Worm (Caenorhabditis elegans) whole organism, late embryonic: ENCODE data around the gene srg-42.

ENCODE experiments used
- T23F11.4 ChIP-seq: fragments of 200-800 bp; sonication (Bioruptor generic); optimal IDR thresholded peaks from 2 replicates; lab custom pipeline; 2018; ENCODE audit warnings: mild to moderate bottlenecking, missing genetic modification characterization, missing compliant biosample characterization
- ceh-9 ChIP-seq: sonication (generic microtip); optimal IDR thresholded peaks from 2 replicates; lab custom pipeline; 2016; ENCODE audit warnings: mild to moderate bottlenecking, missing genetic modification characterization, inconsistent platforms, missing compliant biosample characterization
- dve-1 ChIP-seq: sonication (generic microtip); optimal IDR thresholded peaks from 2 replicates; lab custom pipeline; 2017; ENCODE audit warnings: antibody characterized with exemption, mild to moderate bottlenecking, missing genetic modification characterization, missing compliant biosample characterization
- hlh-13 ChIP-seq: fragments of 200-800 bp; sonication (Bioruptor generic); optimal IDR thresholded peaks from 2 replicates; lab custom pipeline; 2018; ENCODE audit warnings: mild to moderate bottlenecking, missing genetic modification characterization, missing compliant biosample characterization
- hlh-30 ChIP-seq: sonication (generic microtip); optimal IDR thresholded peaks from 2 replicates; lab custom pipeline; 2017; ENCODE audit warnings: antibody characterized with exemption, missing genetic modification characterization, missing compliant biosample characterization; ENCODE audit not compliant: insufficient read depth
- lim-6 ChIP-seq: sonication (generic microtip); optimal IDR thresholded peaks from 2 replicates; lab custom pipeline; 2016; ENCODE audit warnings: missing genetic modification characterization, missing compliant biosample characterization
- mec-3 ChIP-seq: sonication (generic microtip); optimal IDR thresholded peaks from 2 replicates; lab custom pipeline; 2016; ENCODE audit warnings: borderline replicate concordance, missing genetic modification characterization, missing compliant biosample characterization
- nfya-1 ChIP-seq: sonication (generic microtip); optimal IDR thresholded peaks from 2 replicates; lab custom pipeline; 2017; ENCODE audit warnings: missing genetic modification characterization, mild to moderate bottlenecking, missing compliant biosample characterization, antibody characterized with exemption, moderate library complexity
- nhr-11 ChIP-seq: fragments of 150-350 bp; optimal IDR thresholded peaks from 2 replicates; lab custom pipeline; 2014; ENCODE audit warnings: missing biosample characterization, missing genetic modification characterization
- pha-2 ChIP-seq: sonication (generic microtip); optimal IDR thresholded peaks from 2 replicates; lab custom pipeline; 2017; ENCODE audit warnings: mild to moderate bottlenecking, missing genetic modification characterization, missing compliant biosample characterization
- pqm-1 ChIP-seq: sonication (generic microtip); optimal IDR thresholded peaks from 2 replicates; lab custom pipeline; 2016; ENCODE audit warnings: missing genetic modification characterization, missing compliant biosample characterization
- rnt-1 ChIP-seq: sonication (generic microtip); optimal IDR thresholded peaks from 2 replicates; lab custom pipeline; 2016; ENCODE audit warnings: missing genetic modification characterization, missing compliant biosample characterization
- unc-42 ChIP-seq: sonication (generic microtip); optimal IDR thresholded peaks from 2 replicates; lab custom pipeline; 2016; ENCODE audit warnings: missing genotype, missing genetic modification characterization, missing compliant biosample characterization

DNA sequence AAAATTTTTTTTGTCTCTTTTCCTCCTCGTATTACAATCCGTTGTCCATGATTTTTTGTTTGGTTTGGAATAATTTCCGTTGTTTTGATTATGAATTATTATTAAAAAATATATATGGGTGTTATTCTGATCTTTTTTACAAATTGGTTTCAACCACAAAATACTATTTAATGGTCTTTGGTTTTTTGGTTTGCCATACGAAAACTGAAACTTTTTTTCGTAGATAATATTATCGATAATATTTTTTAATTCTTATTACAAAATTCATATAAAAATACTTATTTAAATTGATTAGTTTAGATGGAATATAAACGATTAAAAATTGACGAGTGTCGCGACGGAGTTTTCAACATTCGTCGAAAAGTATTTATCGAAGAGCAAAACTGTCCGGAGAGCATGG lies 30.6 kb downstream of the srg-42 start, which contains the start of gene jmjd-5:
- TF ChIP-seq pqm-1 (no peak), hlh-30 (tag; lab: Kevin White, UChicago) (no peak), ceh-9 (tag; lab: Kevin White, UChicago) (no peak), lim-6 (tag; lab: Kevin White, UChicago) (no peak), nfya-1 (tag; lab: Kevin White, UChicago) (no peak), dve-1 (no peak), rnt-1 (tag; lab: Kevin White, UChicago) (no peak), pha-2 (tag; lab: Kevin White, UChicago) (no peak), nhr-11 (no peak), unc-42 (tag; lab: Kevin White, UChicago) (no peak), T23F11.4 (GFP tag; lab: Kevin White, UChicago) (no peak), hlh-13 (GFP tag; lab: Kevin White, UChicago) (no peak), mec-3 (tag; lab: Kevin White, UChicago) (no peak)
